Worm (Caenorhabditis elegans): ENCODE results near the gene klp-3.

DNA sequence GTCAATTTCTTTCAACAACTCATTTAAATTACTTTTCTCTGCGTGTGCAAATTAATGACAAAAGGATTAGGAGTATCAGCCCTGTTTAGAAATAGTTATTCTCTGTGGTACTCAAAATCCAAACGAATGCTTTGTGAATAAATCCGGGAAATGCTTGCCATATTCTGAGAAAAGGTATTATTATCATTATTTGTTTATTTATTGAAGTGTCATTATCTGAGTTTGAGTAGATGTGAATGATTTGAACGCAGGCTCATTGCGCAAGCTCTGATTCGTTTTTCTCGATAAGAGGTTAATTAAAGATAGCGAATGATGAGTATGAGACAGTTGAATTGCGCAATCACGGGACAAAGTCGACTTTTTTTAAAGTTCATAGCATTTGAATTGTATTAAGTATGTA is 14.3 kb upstream of the klp-3 start:
- TF ChIP-seq tra-4 (tag; optimal IDR thresholded peaks at IDR 0.05) (no peak), B0310.2 (tag; optimal IDR thresholded peaks at IDR 0.05) (no peak), tbx-37 (GFP tag; conservative IDR thresholded peaks at IDR 0.05) (no peak), ets-7 (tag; optimal IDR thresholded peaks at IDR 0.05) (no peak), ama-1 (optimal IDR thresholded peaks at IDR 0.05) (no peak), flt-1 (GFP tag; IDR thresholded peaks at IDR 0.05) (no peak), F13C5.2 (tag; optimal IDR thresholded peaks at IDR 0.05) (no peak), ceh-36 (tag; optimal IDR thresholded peaks at IDR 0.05) (no peak), hnd-1 (tag; optimal IDR thresholded peaks at IDR 0.05) (no peak), hmbx-1 (tag; optimal IDR thresholded peaks at IDR 0.05) (no peak)

Data from whole organism, early embryonic.